Worm (Caenorhabditis elegans) whole organism, L4 larva: ENCODE results near the gene srg-6.
A peak's percentile ranks its signal among the peaks of the same experiment; 100 is the strongest.

ENCODE experiments used
- Y105C5A.15 ChIP-seq: fragments of 200-800 bp; sonication (Bioruptor generic); IDR thresholded peaks from 2 replicates; pipeline ENCODE4 v1.3.6; 2022; ENCODE audit warnings: missing genetic modification characterization, missing compliant biosample characterization
- aha-1 ChIP-seq: fragments of 150-350 bp; peaks from one replicate; lab custom pipeline; 2014; ENCODE audit warnings: missing biosample characterization, missing genetic modification characterization
- lin-15B ChIP-seq: fragments of 150-350 bp; sonication (generic microtip); optimal IDR thresholded peaks from 3 replicates; lab custom pipeline; 2014; ENCODE audit warnings: missing biosample characterization, missing genetic modification characterization
- lsy-2 ChIP-seq, 2 experiments: fragments of 150-350 bp in 1 of 2; sonication (generic microtip) in 1 of 2; optimal IDR thresholded peaks; 2 replicates each; lab custom pipeline; 2014 to 2017; ENCODE audit warnings: missing biosample characterization in 2 of 2, missing genetic modification characterization in 2 of 2
- nhr-11 ChIP-seq: fragments of 150-350 bp; optimal IDR thresholded peaks from 2 replicates; lab custom pipeline; 2014; ENCODE audit warnings: missing biosample characterization, missing genetic modification characterization
- nhr-237 ChIP-seq: sonication (generic microtip); optimal IDR thresholded peaks from 2 replicates; lab custom pipeline; 2017; ENCODE audit warnings: missing biosample characterization, missing genetic modification characterization
- nhr-25 ChIP-seq: sonication (generic microtip); optimal IDR thresholded peaks from 2 replicates; lab custom pipeline; 2017; ENCODE audit warnings: missing genetic modification characterization, mild to moderate bottlenecking, missing compliant biosample characterization, antibody characterized with exemption, moderate library complexity, borderline replicate concordance; ENCODE audit not compliant: insufficient read depth
- nhr-28 ChIP-seq: fragments of 150-350 bp; optimal IDR thresholded peaks from 2 replicates; lab custom pipeline; 2014; ENCODE audit warnings: missing biosample characterization, missing genetic modification characterization
- nhr-77 ChIP-seq: fragments of 150-350 bp; optimal IDR thresholded peaks from 2 replicates; lab custom pipeline; 2014; ENCODE audit warnings: missing biosample characterization, missing genetic modification characterization
- snpc-4 ChIP-seq: fragments of 150-350 bp; optimal IDR thresholded peaks from 2 replicates; lab custom pipeline; 2014; ENCODE audit warnings: missing biosample characterization, missing genetic modification characterization
- unc-62 ChIP-seq, 3 experiments: fragments of 150-350 bp in 1 of 3; sonication (generic microtip); optimal IDR thresholded peaks in 2 of 3; peaks in 1 of 3; 1 replicate in 1 of 3; 2 replicates in 2 of 3; lab custom pipeline; 2014 to 2017; ENCODE audit warnings: missing biosample characterization in 3 of 3, missing genetic modification characterization in 3 of 3, missing genetic modification reagents in 3 of 3, missing genotype in 1 of 3

ce11 chrIII:6298131-6298530, 32.3 kb upstream of the srg-6 start, which contains the start of gene F47D12.3:
- TF ChIP-seq aha-1 (tag; lab: Kevin White, UChicago) = no peak
- TF ChIP-seq Y105C5A.15 (GFP tag; lab: Robert Waterston, UW) = no peak
- TF ChIP-seq nhr-28 = no peak
- TF ChIP-seq nhr-77 = no peak
- TF ChIP-seq lin-15B (tag; lab: Kevin White, UChicago) = no peak
- TF ChIP-seq nhr-25 (tag; lab: Kevin White, UChicago) = no peak
- TF ChIP-seq unc-62 (GFP tag; optimal IDR thresholded peaks at IDR 0.05 in 1 of 2; lab: Kevin White, UChicago) = peak in 1 of 2 experiments; percentile 97
- TF ChIP-seq unc-62 (tag; optimal IDR thresholded peaks at IDR 0.05; lab: Kevin White, UChicago) = no peak
- TF ChIP-seq lsy-2 (tag; optimal IDR thresholded peaks at IDR 0.05; lab: Kevin White, UChicago) = no peak
- no peak for TF ChIP-seq snpc-4 (tag; lab: Kevin White, UChicago)
- TF ChIP-seq nhr-11 (tag; lab: Kevin White, UChicago) = no peak
- no peak for TF ChIP-seq nhr-237 (tag; lab: Kevin White, UChicago)
